Worm (Caenorhabditis elegans) whole organism, L3 larva: ENCODE measurements around the gene hrg-7.

Experiments used
- ama-1 ChIP-seq: fragments of 150-350 bp; optimal IDR thresholded peaks from 2 replicates; lab custom pipeline; 2018
- ceh-28 ChIP-seq: fragments of 150-350 bp; optimal IDR thresholded peaks from 2 replicates; lab custom pipeline; 2014; ENCODE audit warnings: missing biosample characterization, missing genetic modification reagents, missing genetic modification characterization
- ceh-9 ChIP-seq: sonication (generic microtip); optimal IDR thresholded peaks from 2 replicates; lab custom pipeline; 2018; ENCODE audit warnings: missing biosample characterization, missing genetic modification characterization
- daf-12 ChIP-seq: fragments of 150-350 bp; optimal IDR thresholded peaks from 2 replicates; lab custom pipeline; 2014; ENCODE audit warnings: missing biosample characterization, missing genetic modification reagents, missing genetic modification characterization
- egl-27 ChIP-seq: sonication (generic microtip); optimal IDR thresholded peaks from 4 replicates; lab custom pipeline; 2017; ENCODE audit warnings: missing biosample characterization, missing genetic modification reagents, missing genetic modification characterization
- egl-5 ChIP-seq: fragments of 150-350 bp; optimal IDR thresholded peaks from 2 replicates; lab custom pipeline; 2017; ENCODE audit warnings: missing biosample characterization, missing genetic modification reagents, missing genetic modification characterization, inconsistent platforms
- elt-1 ChIP-seq: fragments of 150-350 bp; optimal IDR thresholded peaks from 2 replicates; lab custom pipeline; 2014; ENCODE audit warnings: missing biosample characterization, missing genetic modification characterization
- elt-2 ChIP-seq: sonication (generic microtip); optimal IDR thresholded peaks from 2 replicates; lab custom pipeline; 2016; ENCODE audit warnings: missing genetic modification reagents, mild to moderate bottlenecking, missing genetic modification characterization, missing compliant biosample characterization
- eor-1 ChIP-seq, 2 experiments: fragments of 150-350 bp; optimal IDR thresholded peaks; 2 replicates each; lab custom pipeline; 2014 to 2018; ENCODE audit warnings: missing biosample characterization in 2 of 2, missing genetic modification characterization in 2 of 2
- fkh-10 ChIP-seq: sonication (generic microtip); optimal IDR thresholded peaks from 2 replicates; lab custom pipeline; 2017; ENCODE audit warnings: missing biosample characterization, missing genetic modification reagents, missing genetic modification characterization
- lin-39 ChIP-seq: fragments of 150-350 bp; optimal IDR thresholded peaks from 2 replicates; lab custom pipeline; 2018; ENCODE audit warnings: missing biosample characterization, missing genetic modification reagents, missing genetic modification characterization
- lsy-12 ChIP-seq: sonication (generic microtip); optimal IDR thresholded peaks from 2 replicates; lab custom pipeline; 2016; ENCODE audit warnings: mild to moderate bottlenecking, missing genetic modification characterization, missing compliant biosample characterization
- mdl-1 ChIP-seq: fragments of 150-350 bp; optimal IDR thresholded peaks from 2 replicates; lab custom pipeline; 2014; ENCODE audit warnings: missing biosample characterization, missing genetic modification characterization
- mml-1 ChIP-seq: fragments of 150-350 bp; sonication (generic microtip); optimal IDR thresholded peaks from 3 replicates; lab custom pipeline; 2014; ENCODE audit warnings: missing biosample characterization, missing genetic modification characterization
- nhr-11 ChIP-seq: fragments of 150-350 bp; optimal IDR thresholded peaks from 2 replicates; lab custom pipeline; 2014; ENCODE audit warnings: missing biosample characterization, missing genetic modification characterization
- nhr-12 ChIP-seq: fragments of 150-350 bp; optimal IDR thresholded peaks from 2 replicates; lab custom pipeline; 2014; ENCODE audit warnings: missing biosample characterization, missing genetic modification characterization
- nhr-23 ChIP-seq: fragments of 150-350 bp; optimal IDR thresholded peaks from 2 replicates; lab custom pipeline; 2014; ENCODE audit warnings: missing biosample characterization, missing genetic modification reagents, missing genetic modification characterization
- nhr-25 ChIP-seq: sonication (generic microtip); optimal IDR thresholded peaks from 2 replicates; lab custom pipeline; 2017; ENCODE audit warnings: missing biosample characterization, missing genetic modification characterization
- nhr-28 ChIP-seq: fragments of 150-350 bp; optimal IDR thresholded peaks from 2 replicates; lab custom pipeline; 2014; ENCODE audit warnings: missing biosample characterization, missing genetic modification characterization
- nhr-43 ChIP-seq: sonication (generic microtip); optimal IDR thresholded peaks from 2 replicates; lab custom pipeline; 2016; ENCODE audit warnings: mild to moderate bottlenecking, missing genetic modification characterization, missing compliant biosample characterization; ENCODE audit not compliant: poor library complexity, severe bottlenecking
- nhr-67 ChIP-seq: fragments of 150-350 bp; optimal IDR thresholded peaks from 2 replicates; lab custom pipeline; 2014; ENCODE audit warnings: missing biosample characterization, missing genetic modification characterization
- nhr-76 ChIP-seq: fragments of 150-350 bp; sonication (generic microtip); optimal IDR thresholded peaks from 5 replicates; lab custom pipeline; 2014; ENCODE audit warnings: missing biosample characterization, missing genetic modification characterization
- nhr-77 ChIP-seq: fragments of 150-350 bp; optimal IDR thresholded peaks from 2 replicates; lab custom pipeline; 2014; ENCODE audit warnings: missing biosample characterization, missing genetic modification characterization
- pha-4 ChIP-seq: fragments of 150-350 bp; optimal IDR thresholded peaks from 2 replicates; lab custom pipeline; 2014; ENCODE audit warnings: missing biosample characterization, missing genetic modification reagents, missing genetic modification characterization
- pqm-1 ChIP-seq: fragments of 150-350 bp; optimal IDR thresholded peaks from 2 replicates; lab custom pipeline; 2017; ENCODE audit warnings: missing biosample characterization, missing genetic modification characterization, inconsistent platforms
- sea-2 ChIP-seq: fragments of 150-350 bp; sonication (generic microtip); optimal IDR thresholded peaks from 4 replicates; lab custom pipeline; 2014; ENCODE audit warnings: missing biosample characterization, missing genetic modification reagents, missing genetic modification characterization
- skn-1 ChIP-seq: fragments of 150-350 bp; optimal IDR thresholded peaks from 2 replicates; lab custom pipeline; 2014; ENCODE audit warnings: missing biosample characterization, missing genetic modification characterization
- snpc-4 ChIP-seq: fragments of 150-350 bp; optimal IDR thresholded peaks from 2 replicates; lab custom pipeline; 2014; ENCODE audit warnings: missing biosample characterization, missing genetic modification characterization
- tbx-2 ChIP-seq: sonication (generic microtip); optimal IDR thresholded peaks from 2 replicates; lab custom pipeline; 2016; ENCODE audit warnings: mild to moderate bottlenecking, missing genetic modification characterization, missing compliant biosample characterization
- zag-1 ChIP-seq: fragments of 150-350 bp; optimal IDR thresholded peaks from 2 replicates; lab custom pipeline; 2014; ENCODE audit warnings: missing biosample characterization, missing genetic modification characterization
- ztf-11 ChIP-seq: fragments of 150-350 bp; optimal IDR thresholded peaks from 2 replicates; lab custom pipeline; 2014; ENCODE audit warnings: missing biosample characterization, missing genetic modification characterization
- ztf-4 ChIP-seq: fragments of 150-350 bp; optimal IDR thresholded peaks from 2 replicates; lab custom pipeline; 2014; ENCODE audit warnings: missing biosample characterization, missing genetic modification characterization

hrg-7 gene

DNA sequence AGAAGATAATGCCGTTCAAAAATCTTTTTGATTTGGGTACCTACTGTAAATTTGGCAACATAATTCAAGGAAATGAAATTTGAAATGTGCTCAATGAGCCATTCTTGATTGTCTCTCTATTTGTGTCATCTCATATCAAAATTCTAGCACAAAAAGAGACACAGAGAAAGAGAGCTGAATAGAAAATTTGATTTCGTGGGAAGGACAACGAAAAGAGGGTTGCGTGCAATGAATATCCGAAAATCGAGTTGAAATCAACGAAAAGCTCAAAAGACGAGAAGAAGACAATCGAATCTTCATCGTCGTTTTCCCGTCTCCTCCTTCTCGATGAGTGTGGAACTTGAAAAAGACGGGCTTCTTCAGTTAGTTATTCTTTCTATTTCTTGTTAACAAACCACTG lies 6.0 kb downstream of the hrg-7 start, which contains the start of gene C15C8.5:
C15C8.5 (plus strand) TSS at position 152 of the 400 bp plus-strand sequence.
- TF ChIP-seq fkh-10 (GFP tag; lab: Kevin White, UChicago) (peak; percentile 88), nhr-28 (no peak)

DNA sequence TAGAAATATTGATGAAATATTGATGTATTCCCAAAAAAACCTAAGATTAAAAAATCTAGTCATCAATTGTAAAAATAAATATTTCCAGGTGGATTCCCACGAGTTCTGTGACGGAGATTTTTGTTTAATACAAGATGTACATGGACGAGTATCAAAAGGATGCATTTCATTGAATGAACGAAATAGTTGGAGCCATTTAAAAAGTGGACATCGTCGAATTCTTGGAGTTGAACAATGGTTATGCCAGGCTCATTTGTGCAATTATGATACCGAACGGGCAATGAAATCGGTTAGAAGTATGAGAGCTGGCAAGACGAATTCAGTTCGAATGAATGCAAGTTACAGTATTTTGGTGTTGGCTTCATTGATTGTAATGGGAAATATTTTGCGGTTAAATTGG lies 7.7 kb downstream of the hrg-7 start:
- TF ChIP-seq pqm-1 (tag; lab: Kevin White, UChicago): no peak
- TF ChIP-seq daf-12 (tag; lab: Kevin White, UChicago): no peak
- TF ChIP-seq nhr-77 (tag; lab: Kevin White, UChicago): no peak
- no peak for TF ChIP-seq egl-5 (tag; lab: Kevin White, UChicago)
- TF ChIP-seq snpc-4: no peak
- TF ChIP-seq ama-1 (lab: Kevin White, UChicago): no peak
- TF ChIP-seq nhr-23 (tag; lab: Kevin White, UChicago): no peak

DNA sequence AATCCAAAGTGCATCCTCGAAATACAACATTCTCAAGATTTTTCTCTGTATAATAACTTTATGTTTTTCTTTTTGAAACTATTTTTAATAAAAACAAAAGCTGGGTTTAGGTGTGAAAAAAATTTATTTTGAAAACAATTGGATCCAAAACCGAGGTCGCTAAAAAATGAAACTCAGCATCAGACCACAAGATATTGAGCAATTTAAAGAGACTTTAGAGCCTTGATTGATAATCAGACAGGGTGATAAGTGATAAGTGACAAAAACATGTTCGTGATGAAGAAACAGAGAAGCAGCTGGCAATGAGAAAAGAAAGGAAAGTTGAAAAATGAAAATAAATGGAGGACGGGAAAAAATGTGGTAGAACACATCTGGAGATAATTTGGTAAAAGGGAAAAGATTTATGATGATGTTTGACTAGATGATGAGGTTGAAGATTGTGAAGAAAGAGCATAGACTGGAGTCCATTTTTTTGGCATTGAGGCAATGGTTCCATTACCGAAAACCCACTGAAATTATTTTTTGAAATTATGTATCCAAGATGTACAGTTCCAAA lies 9.7 kb downstream of the hrg-7 start, which contains the start of gene C15C8.6:
C15C8.6 (minus strand) TSS at position 51 of the 556 bp plus-strand sequence.
- TF ChIP-seq ceh-9 (tag; lab: Kevin White, UChicago) (no peak), fkh-10 (GFP tag; lab: Kevin White, UChicago) (no peak), ztf-11 (tag; lab: Kevin White, UChicago) (no peak), nhr-67 (no peak), sea-2 (GFP tag; lab: Kevin White, UChicago) (no peak), ceh-28 (tag; lab: Kevin White, UChicago) (no peak), nhr-77 (tag; lab: Kevin White, UChicago) (no peak), pha-4 (tag; lab: Kevin White, UChicago) (no peak), ztf-4 (no peak), egl-27 (no peak), mdl-1 (no peak), nhr-43 (no peak), elt-2 (no peak), nhr-76 (tag; lab: Kevin White, UChicago) (no peak), skn-1 (no peak), nhr-23 (tag; lab: Kevin White, UChicago) (no peak), pqm-1 (tag; lab: Kevin White, UChicago) (no peak), mml-1 (no peak)

DNA sequence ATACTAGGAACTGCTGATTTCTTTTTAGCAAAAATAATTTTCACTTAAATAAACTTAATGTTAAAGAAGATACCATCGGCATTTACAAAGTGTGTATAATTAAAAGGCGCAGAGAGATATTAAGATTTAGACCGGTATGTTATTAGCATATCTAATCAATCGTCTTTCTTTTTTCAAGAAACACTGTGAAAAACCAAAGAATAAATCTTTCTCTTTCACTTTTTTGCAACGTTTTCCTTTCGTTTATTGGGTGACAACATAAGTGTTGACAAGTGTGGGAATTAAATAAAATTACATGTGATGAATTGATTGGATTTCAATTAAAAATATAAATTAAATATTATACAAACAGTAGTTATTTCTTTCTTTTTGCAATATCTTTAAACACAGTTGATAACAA lies 10.6 kb downstream of the hrg-7 start, which contains the start of gene C15C8.8:
C15C8.8 (minus strand) TSS at position 101 of the 400 bp plus-strand sequence.
- TF ChIP-seq ama-1 (lab: Kevin White, UChicago): no peak

DNA sequence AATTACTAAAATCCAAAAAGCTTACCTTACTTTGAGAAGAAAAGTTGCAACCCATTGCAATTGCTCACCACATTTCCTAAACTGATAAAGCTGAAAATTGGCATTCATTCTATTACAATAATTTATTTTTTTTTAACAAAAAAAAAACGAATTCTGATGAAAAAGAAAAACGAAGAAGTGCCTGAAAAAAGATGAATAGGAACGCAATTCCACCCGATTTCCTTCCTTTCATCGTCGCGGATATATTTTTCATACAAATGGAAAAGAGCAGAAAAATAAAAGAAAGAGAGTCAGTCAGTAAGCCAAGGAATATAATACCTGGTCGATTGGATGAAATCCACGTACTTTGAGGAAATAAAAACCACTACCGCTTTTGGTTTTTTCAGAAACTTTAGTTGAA lies 13.0 kb downstream of the hrg-7 start, which contains the start of gene gpa-13:
gpa-13 (minus strand) TSS at position 101 of the 400 bp plus-strand sequence.
- TF ChIP-seq nhr-67: no peak
- TF ChIP-seq tbx-2 (tag; lab: Kevin White, UChicago): no peak
- no peak for TF ChIP-seq nhr-12
- TF ChIP-seq nhr-76 (tag; lab: Kevin White, UChicago): no peak
- TF ChIP-seq ceh-9 (tag; lab: Kevin White, UChicago): no peak
- TF ChIP-seq nhr-28: no peak
- TF ChIP-seq lin-39 (tag; lab: Kevin White, UChicago): no peak
- TF ChIP-seq elt-1 (tag; lab: Kevin White, UChicago): no peak
- TF ChIP-seq nhr-11 (tag; lab: Kevin White, UChicago): no peak
- TF ChIP-seq eor-1 (tag; optimal IDR thresholded peaks at IDR 0.05; lab: Kevin White, UChicago): no peak
- no peak for TF ChIP-seq zag-1 (tag; lab: Kevin White, UChicago)
- no peak for TF ChIP-seq ceh-28 (tag; lab: Kevin White, UChicago)
- no peak for TF ChIP-seq sea-2 (GFP tag; lab: Kevin White, UChicago)
- no peak for TF ChIP-seq mml-1

DNA sequence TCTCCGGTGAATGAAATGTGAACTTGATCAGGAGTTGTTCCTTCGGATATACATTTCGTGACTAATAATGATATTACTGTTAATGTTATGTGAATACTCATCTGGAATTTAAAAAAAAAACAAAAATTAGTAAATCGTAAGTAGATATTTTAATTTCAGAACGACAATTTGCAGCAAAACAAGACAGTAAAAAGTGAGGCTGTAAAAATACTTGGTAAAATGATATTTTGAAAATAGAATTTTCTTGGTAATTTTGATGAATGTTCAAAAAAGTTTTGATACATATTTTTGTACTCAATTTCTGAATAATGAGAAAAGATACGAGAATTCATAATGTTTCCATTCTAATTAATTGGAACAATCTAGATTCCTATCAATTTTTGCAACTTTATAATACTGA lies 17.8 kb downstream of the hrg-7 start, which contains the start of gene papl-1:
papl-1 (minus strand) TSS at position 101 of the 400 bp plus-strand sequence.
- TF ChIP-seq nhr-11 (tag; lab: Kevin White, UChicago) (no peak), lsy-12 (tag; lab: Kevin White, UChicago) (no peak), nhr-25 (tag; lab: Kevin White, UChicago) (no peak), eor-1 (tag; optimal IDR thresholded peaks at IDR 0.05; lab: Kevin White, UChicago) (no peak)
